Fruit fly (Drosophila melanogaster) whole organism, wandering third instar larva: ENCODE data around the gene CG6066.

ENCODE experiments used
- Abd-B ChIP-seq: fragments of >200 bp; optimal IDR thresholded peaks from 2 replicates; lab custom pipeline; 2017; ENCODE audit warnings: missing biosample characterization, missing genetic modification characterization
- HLH106 ChIP-seq: fragments of 200-800 bp; optimal IDR thresholded peaks from 3 replicates; lab custom pipeline; 2019; ENCODE audit warnings: missing biosample characterization, mild to moderate bottlenecking, missing genetic modification characterization, moderate library complexity
- Hr78 ChIP-seq: fragments of >200 bp; optimal IDR thresholded peaks from 2 replicates; lab custom pipeline; 2017; ENCODE audit warnings: missing biosample characterization, missing genetic modification characterization
- Myc ChIP-seq: fragments of >200 bp; optimal IDR thresholded peaks from 2 replicates; lab custom pipeline; 2017
- brk ChIP-seq: fragments of 200-800 bp; sonication (Bioruptor generic); optimal IDR thresholded peaks from 2 replicates; lab custom pipeline; 2016; ENCODE audit warnings: missing biosample characterization, mild to moderate bottlenecking, missing genetic modification characterization
- dl ChIP-seq, 2 experiments: fragments of 175-275, 200-275 bp in 1 of 2; fragments of 200-275 bp in 1 of 2; sonication (Bioruptor generic); optimal IDR thresholded peaks; lab custom pipeline; 2018; ENCODE audit warnings: mild to moderate bottlenecking in 2 of 2, missing biosample characterization in 2 of 2, missing genetic modification characterization in 2 of 2, moderate library complexity in 2 of 2; ENCODE audit not compliant: partially characterized antibody in 2 of 2, insufficient read depth in 1 of 2
- fru ChIP-seq: fragments of 200-800 bp; sonication (Bioruptor generic); optimal IDR thresholded peaks from 3 replicates; lab custom pipeline; 2016; ENCODE audit warnings: missing biosample characterization, mild to moderate bottlenecking, missing genetic modification characterization
- h ChIP-seq: fragments of 200-800 bp; sonication (Bioruptor generic); optimal IDR thresholded peaks from 3 replicates; lab custom pipeline; 2016; ENCODE audit warnings: missing biosample characterization, mild to moderate bottlenecking, missing genetic modification characterization
- pan ChIP-seq: fragments of >200 bp; optimal IDR thresholded peaks from 2 replicates; lab custom pipeline; 2017
- psq ChIP-seq: fragments of 200-800 bp; sonication (Bioruptor generic); optimal IDR thresholded peaks from 3 replicates; lab custom pipeline; 2017; ENCODE audit warnings: missing biosample characterization, mild to moderate bottlenecking, missing genetic modification characterization, moderate library complexity
- rgr ChIP-seq: fragments of 200-800 bp; sonication (Bioruptor generic); optimal IDR thresholded peaks from 3 replicates; lab custom pipeline; 2016; ENCODE audit warnings: missing biosample characterization, mild to moderate bottlenecking, missing genetic modification characterization
- sage ChIP-seq: fragments of 200-800 bp; sonication (Bioruptor generic); optimal IDR thresholded peaks from 2 replicates; lab custom pipeline; 2016; ENCODE audit warnings: missing biosample characterization, mild to moderate bottlenecking, missing genetic modification characterization
- tai ChIP-seq: sonication (Bioruptor generic); optimal IDR thresholded peaks from 2 replicates; lab custom pipeline; 2016; ENCODE audit warnings: missing biosample characterization, missing genetic modification characterization
- woc ChIP-seq: sonication (Bioruptor generic); optimal IDR thresholded peaks from 2 replicates; lab custom pipeline; 2016; ENCODE audit warnings: missing biosample characterization, mild to moderate bottlenecking, missing genetic modification characterization

dm6 chr3R:27099579-27099978 is 16.9 kb downstream of the CG6066 start, which contains the start of gene eater:
- TF ChIP-seq psq (GFP tag; lab: Kevin White, UChicago) (no peak), pan (lab: Kevin White, UChicago) (no peak), Myc (lab: Kevin White, UChicago) (no peak), sage (no peak), h (GFP tag; lab: Kevin White, UChicago) (no peak), tai (GFP tag; lab: Kevin White, UChicago) (no peak), HLH106 (tag; lab: Kevin White, UChicago) (no peak), rgr (GFP tag; lab: Kevin White, UChicago) (no peak), brk (GFP tag; lab: Kevin White, UChicago) (no peak), Abd-B (GFP tag; lab: Kevin White, UChicago) (no peak), fru (GFP tag; lab: Kevin White, UChicago) (no peak), dl (GFP tag; optimal IDR thresholded peaks at IDR 0.05; lab: Kevin White, UChicago; ENCODE audit: insufficient read depth in 1 of 2, partially characterized antibody in 2 of 2) (no peak), woc (GFP tag; lab: Kevin White, UChicago) (no peak), Hr78 (GFP tag; lab: Kevin White, UChicago) (no peak)
